Fruit fly (Drosophila melanogaster): ENCODE measurements around the gene CG8925.

- TF ChIP-seq Sox15 (GFP tag; optimal IDR thresholded peaks at IDR 0.05) (no peak), CG10669 (GFP tag; optimal IDR thresholded peaks at IDR 0.05) (no peak), Sox102F (GFP tag; optimal IDR thresholded peaks at IDR 0.05) (no peak)
Measured at dm6 chr3R:16168088-16168487, 3.7 kb upstream of the CG8925 start.
